Fruit fly (Drosophila melanogaster) whole organism, embryonic: ENCODE data around the gene CaMKI.

Source experiments
- Atf-2 ChIP-seq: fragments of 200-800 bp; sonication (Bioruptor generic); optimal IDR thresholded peaks from 2 replicates; lab custom pipeline; 2016; ENCODE audit warnings: missing biosample characterization, missing genetic modification characterization
- CG10366 ChIP-seq: fragments of 200-800 bp; sonication (Bioruptor generic); IDR thresholded peaks from 2 replicates; pipeline ENCODE4 v1.3.6; 2022; ENCODE audit warnings: missing biosample characterization, missing genetic modification characterization
- CG10543 ChIP-seq: fragments of 200-800 bp; sonication (Bioruptor generic); optimal IDR thresholded peaks from 3 replicates; lab custom pipeline; 2017; ENCODE audit warnings: missing biosample characterization, mild to moderate bottlenecking, missing genetic modification characterization, moderate library complexity
- CG11456 ChIP-seq: fragments of 200-800 bp; sonication (Bioruptor generic); IDR thresholded peaks from 3 replicates; pipeline ENCODE4 v1.3.6; 2022; ENCODE audit warnings: missing biosample characterization, missing genetic modification characterization
- CG12299 ChIP-seq: fragments of 200-800 bp; sonication (Bioruptor generic); optimal IDR thresholded peaks from 2 replicates; lab custom pipeline; 2018; ENCODE audit warnings: missing biosample characterization, mild to moderate bottlenecking, missing genetic modification characterization
- CG13123 ChIP-seq: fragments of 200-800 bp; sonication (Bioruptor generic); optimal IDR thresholded peaks from 2 replicates; lab custom pipeline; 2016; ENCODE audit warnings: missing biosample characterization, missing genetic modification characterization
- CG15269 ChIP-seq: fragments of 200-800 bp; sonication (Bioruptor generic); optimal IDR thresholded peaks from 2 replicates; lab custom pipeline; 2018; ENCODE audit warnings: missing biosample characterization, mild to moderate bottlenecking, missing genetic modification characterization, moderate library complexity
- CG15601 ChIP-seq: fragments of 200-800 bp; sonication (Bioruptor generic); optimal IDR thresholded peaks from 3 replicates; lab custom pipeline; 2019; ENCODE audit warnings: missing biosample characterization, mild to moderate bottlenecking, missing genetic modification characterization, moderate library complexity
- CG15696 ChIP-seq: fragments of 200-800 bp; sonication (Bioruptor generic); optimal IDR thresholded peaks from 2 replicates; lab custom pipeline; 2019; ENCODE audit warnings: missing biosample characterization, mild to moderate bottlenecking, missing genetic modification characterization, moderate library complexity
- CG16779 ChIP-seq: fragments of 200-800 bp; sonication (Bioruptor generic); IDR thresholded peaks from 2 replicates; pipeline ENCODE4 v1.3.6; 2022; ENCODE audit warnings: missing biosample characterization, missing genetic modification characterization
- CG18011 ChIP-seq: fragments of 200-800 bp; sonication (Bioruptor generic); optimal IDR thresholded peaks from 2 replicates; lab custom pipeline; 2017; ENCODE audit warnings: missing biosample characterization, missing genetic modification characterization, mild to moderate bottlenecking, moderate library complexity, missing genotype
- CG2202 ChIP-seq: fragments of 200-800 bp; sonication (Bioruptor generic); optimal IDR thresholded peaks from 2 replicates; lab custom pipeline; 2018; ENCODE audit warnings: missing biosample characterization, mild to moderate bottlenecking, missing genetic modification characterization
- CG30431 ChIP-seq: fragments of 200-800 bp; sonication (Bioruptor generic); optimal IDR thresholded peaks from 2 replicates; lab custom pipeline; 2017; ENCODE audit warnings: missing biosample characterization, missing genetic modification characterization
- CG31365 ChIP-seq: fragments of 200-800 bp; sonication (Bioruptor generic); optimal IDR thresholded peaks from 2 replicates; lab custom pipeline; 2018; ENCODE audit warnings: missing biosample characterization, mild to moderate bottlenecking, missing genetic modification characterization
- CG33213 ChIP-seq: fragments of 200-800 bp; sonication (Bioruptor generic); optimal IDR thresholded peaks from 3 replicates; lab custom pipeline; 2016; ENCODE audit warnings: missing biosample characterization, missing genetic modification characterization
- CG3995 ChIP-seq: fragments of 200-800 bp; sonication (Bioruptor generic); optimal IDR thresholded peaks from 3 replicates; lab custom pipeline; 2016; ENCODE audit warnings: missing biosample characterization, missing genetic modification characterization
- CG4424 ChIP-seq: fragments of 200-800 bp; sonication (Bioruptor generic); optimal IDR thresholded peaks from 3 replicates; lab custom pipeline; 2016; ENCODE audit warnings: missing biosample characterization, missing genetic modification characterization
- CG5245 ChIP-seq: fragments of 200-800 bp; sonication (Bioruptor generic); optimal IDR thresholded peaks from 3 replicates; lab custom pipeline; 2016; ENCODE audit warnings: missing biosample characterization, missing genetic modification characterization
- CG8089 ChIP-seq: fragments of 200-800 bp; sonication (Bioruptor generic); optimal IDR thresholded peaks from 3 replicates; lab custom pipeline; 2016; ENCODE audit warnings: missing biosample characterization, missing genetic modification characterization
- CG8765 ChIP-seq: fragments of 200-800 bp; sonication (Bioruptor generic); IDR thresholded peaks from 2 replicates; pipeline ENCODE4 v1.3.6; 2022; ENCODE audit warnings: missing biosample characterization, missing genetic modification characterization
- Deaf1 ChIP-seq: fragments of 200-800 bp; optimal IDR thresholded peaks from 3 replicates; lab custom pipeline; 2019; ENCODE audit warnings: missing biosample characterization, mild to moderate bottlenecking, missing genetic modification characterization, moderate library complexity
- E2f1 ChIP-seq: fragments of 200-800 bp; sonication (Bioruptor generic); IDR thresholded peaks from 2 replicates; pipeline ENCODE4 v1.3.6; 2022; ENCODE audit warnings: missing biosample characterization, missing genetic modification characterization
- E2f2 ChIP-seq: fragments of 200-800 bp; sonication (Bioruptor generic); IDR thresholded peaks from 2 replicates; pipeline ENCODE4 v1.3.6; 2022; ENCODE audit warnings: missing biosample characterization, missing genetic modification characterization
- GATAe ChIP-seq: fragments of 200-800 bp; sonication (Bioruptor generic); conservative IDR thresholded peaks from 2 replicates; pipeline ENCODE4 v1.3.6; 2022; ENCODE audit warnings: missing biosample characterization, missing genetic modification characterization
- Hand ChIP-seq: fragments of 200-800 bp; sonication (Bioruptor generic); optimal IDR thresholded peaks from 2 replicates; lab custom pipeline; 2017; ENCODE audit warnings: mild to moderate bottlenecking, missing biosample characterization, missing genetic modification reagents, missing genetic modification characterization
- HmgZ ChIP-seq: fragments of 200-800 bp; sonication (Bioruptor generic); optimal IDR thresholded peaks from 2 replicates; lab custom pipeline; 2018; ENCODE audit warnings: missing biosample characterization, mild to moderate bottlenecking, missing genetic modification characterization
- Hr39 ChIP-seq: fragments of >200 bp; optimal IDR thresholded peaks from 2 replicates; lab custom pipeline; 2017
- Jarid2 ChIP-seq: fragments of 200-800 bp; sonication (Bioruptor generic); optimal IDR thresholded peaks from 3 replicates; lab custom pipeline; 2017; ENCODE audit warnings: mild to moderate bottlenecking, missing biosample characterization, missing genetic modification reagents, missing genetic modification characterization
- Max ChIP-seq: fragments of 200-800 bp; sonication (Bioruptor generic); optimal IDR thresholded peaks from 2 replicates; lab custom pipeline; 2016; ENCODE audit warnings: missing biosample characterization, mild to moderate bottlenecking, missing genetic modification characterization
- NK7.1 ChIP-seq: fragments of 200-800 bp; sonication (Bioruptor generic); optimal IDR thresholded peaks from 3 replicates; lab custom pipeline; 2016; ENCODE audit warnings: missing biosample characterization, missing genetic modification characterization
- PHDP ChIP-seq: fragments of 200-800 bp; sonication (Bioruptor generic); optimal IDR thresholded peaks from 3 replicates; lab custom pipeline; 2018; ENCODE audit warnings: missing biosample characterization, mild to moderate bottlenecking, missing genetic modification characterization, moderate library complexity
- Poxn ChIP-seq: fragments of 200-800 bp; sonication (Bioruptor generic); IDR thresholded peaks from 2 replicates; pipeline ENCODE4 v1.3.6; 2022; ENCODE audit warnings: missing biosample characterization, missing genetic modification characterization
- az2 ChIP-seq: fragments of 200-800 bp; sonication (Bioruptor generic); optimal IDR thresholded peaks from 3 replicates; lab custom pipeline; 2016; ENCODE audit warnings: missing biosample characterization, missing genetic modification characterization
- bcd ChIP-seq: fragments of 200-800 bp; sonication (Bioruptor generic); optimal IDR thresholded peaks from 2 replicates; lab custom pipeline; 2017; ENCODE audit warnings: missing biosample characterization, mild to moderate bottlenecking, missing genetic modification characterization
- bsh ChIP-seq, 2 experiments: fragments of 200-800 bp; sonication (Bioruptor generic); optimal IDR thresholded peaks; 2 replicates each; lab custom pipeline; 2017 to 2018; ENCODE audit warnings: mild to moderate bottlenecking in 2 of 2, missing biosample characterization in 2 of 2, missing genetic modification characterization in 2 of 2, moderate library complexity in 1 of 2
- crol ChIP-seq: fragments of 200-800 bp; sonication (Bioruptor generic); IDR thresholded peaks from 2 replicates; pipeline ENCODE4 v1.3.6; 2022; ENCODE audit warnings: missing biosample characterization, missing genetic modification characterization
- dati ChIP-seq: fragments of 200-800 bp; sonication (Bioruptor generic); IDR thresholded peaks from 2 replicates; pipeline ENCODE4 v1.3.6; 2022; ENCODE audit warnings: missing biosample characterization, missing genetic modification characterization
- exex ChIP-seq: fragments of 200-800 bp; sonication (Bioruptor generic); optimal IDR thresholded peaks from 4 replicates; lab custom pipeline; 2018; ENCODE audit warnings: missing biosample characterization, mild to moderate bottlenecking, missing genetic modification characterization, moderate library complexity
- fd96Cb ChIP-seq: fragments of 200-800 bp; sonication (Bioruptor generic); optimal IDR thresholded peaks from 2 replicates; lab custom pipeline; 2018; ENCODE audit warnings: missing biosample characterization, mild to moderate bottlenecking, missing genetic modification characterization, moderate library complexity
- gcm2 ChIP-seq: fragments of 200-800 bp; sonication (Bioruptor generic); optimal IDR thresholded peaks from 2 replicates; lab custom pipeline; 2016; ENCODE audit warnings: missing biosample characterization, missing genetic modification characterization
- gsb ChIP-seq: fragments of 200-800 bp; sonication (Bioruptor generic); IDR thresholded peaks from 2 replicates; pipeline ENCODE4 v1.3.6; 2022; ENCODE audit warnings: missing biosample characterization, missing genetic modification characterization
- h ChIP-seq: fragments of >200 bp; optimal IDR thresholded peaks from 2 replicates; lab custom pipeline; 2017
- hbn ChIP-seq: fragments of 200-800 bp; sonication (Bioruptor generic); IDR thresholded peaks from 2 replicates; pipeline ENCODE4 v1.3.6; 2022; ENCODE audit warnings: missing biosample characterization, missing genetic modification characterization; ENCODE audit not compliant: partially characterized antibody
- inv ChIP-seq: fragments of 200-800 bp; sonication (Bioruptor generic); IDR thresholded peaks from 2 replicates; pipeline ENCODE4 v1.3.6; 2022; ENCODE audit warnings: missing biosample characterization, missing genetic modification characterization; ENCODE audit not compliant: partially characterized antibody
- maf-S ChIP-seq: fragments of 200-800 bp; sonication (Bioruptor generic); optimal IDR thresholded peaks from 2 replicates; lab custom pipeline; 2016; ENCODE audit warnings: missing biosample characterization, missing genetic modification characterization
- mam ChIP-seq: fragments of 200-800 bp; sonication (Bioruptor generic); optimal IDR thresholded peaks from 3 replicates; lab custom pipeline; 2016; ENCODE audit warnings: missing biosample characterization, missing genetic modification characterization
- sima ChIP-seq: fragments of 200-800 bp; sonication (Bioruptor generic); optimal IDR thresholded peaks from 2 replicates; lab custom pipeline; 2016; ENCODE audit warnings: missing biosample characterization, missing genetic modification characterization
- sr ChIP-seq: fragments of 200-800 bp; sonication (Bioruptor generic); IDR thresholded peaks from 3 replicates; pipeline ENCODE4 v1.3.6; 2022; ENCODE audit warnings: missing biosample characterization, missing genetic modification characterization
- tna ChIP-seq: fragments of 200-800 bp; sonication (Bioruptor generic); IDR thresholded peaks from 2 replicates; pipeline ENCODE4 v1.3.6; 2022; ENCODE audit warnings: missing biosample characterization, missing genetic modification characterization; ENCODE audit not compliant: partially characterized antibody
- toy ChIP-seq: fragments of 200-800 bp; sonication (Bioruptor generic); IDR thresholded peaks from 2 replicates; pipeline ENCODE4 v1.3.6; 2022; ENCODE audit warnings: missing biosample characterization, missing genetic modification characterization
- tup ChIP-seq: fragments of 200-800 bp; sonication (Bioruptor generic); optimal IDR thresholded peaks from 2 replicates; lab custom pipeline; 2016; ENCODE audit warnings: missing biosample characterization, mild to moderate bottlenecking, missing genetic modification characterization, moderate library complexity
- unc-4 ChIP-seq: fragments of 200-800 bp; sonication (Bioruptor generic); IDR thresholded peaks from 2 replicates; pipeline ENCODE4 v1.3.6; 2022; ENCODE audit warnings: missing biosample characterization, missing genetic modification characterization; ENCODE audit not compliant: partially characterized antibody

CaMKI gene

DNA sequence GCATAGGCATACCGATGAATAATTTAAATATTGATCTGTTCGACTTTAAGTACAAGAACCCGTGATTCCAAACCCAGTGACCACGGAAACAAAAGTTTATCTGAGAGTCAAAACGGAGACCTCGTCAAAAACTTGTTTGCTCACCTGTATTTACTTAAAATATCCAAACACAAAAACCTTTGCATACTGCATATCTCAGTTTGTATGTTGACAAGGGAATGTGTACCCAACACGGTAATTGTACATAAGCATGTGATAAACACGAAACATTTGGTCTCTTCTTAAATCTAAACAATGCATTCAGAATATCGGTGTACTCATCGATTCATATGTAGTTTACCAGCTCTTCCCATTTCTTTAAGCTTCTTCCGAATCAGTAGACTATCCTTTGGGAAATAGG lies 52.4 kb downstream of the CaMKI start (continued):
- TF ChIP-seq CG13123 (GFP tag; lab: Kevin White, UChicago) (peak; percentile 93), HmgZ (peak; percentile 93), CG10543 (peak; percentile 94), Atf-2 (GFP tag; lab: Kevin White, UChicago) (peak; percentile 87), sima (GFP tag; lab: Kevin White, UChicago) (peak; percentile 68), CG5245 (GFP tag; lab: Kevin White, UChicago) (peak; percentile 79), CG30431 (GFP tag; lab: Kevin White, UChicago) (peak; percentile 62), tna (no peak), NK7.1 (GFP tag; lab: Kevin White, UChicago) (peak; percentile 90), bcd (GFP tag; lab: Kevin White, UChicago) (peak; percentile 82), unc-4 (GFP tag; lab: Robert Waterston, UW) (no peak), CG4424 (GFP tag; lab: Kevin White, UChicago) (peak; percentile 88), CG3995 (GFP tag; lab: Kevin White, UChicago) (peak; percentile 52), CG31365 (peak; percentile 90), CG16779 (peak; percentile 76), PHDP (tag; lab: Kevin White, UChicago) (peak; percentile 92), CG11456 (GFP tag; lab: Robert Waterston, UW) (no peak), dati (GFP tag; lab: Robert Waterston, UW) (peak; percentile 67), Max (GFP tag; lab: Kevin White, UChicago) (peak; percentile 85), CG33213 (GFP tag; lab: Kevin White, UChicago) (peak; percentile 97), Deaf1 (peak; percentile 48), exex (peak; percentile 63), Jarid2 (GFP tag; lab: Kevin White, UChicago) (peak; percentile 83), az2 (GFP tag; lab: Kevin White, UChicago) (peak; percentile 52), gsb (peak; percentile 76), CG12299 (peak; percentile 95), fd96Cb (tag; lab: Kevin White, UChicago) (peak; percentile 79), CG18011 (GFP tag; lab: Kevin White, UChicago) (peak; percentile 70), mam (GFP tag; lab: Kevin White, UChicago) (peak; percentile 54), hbn (GFP tag; lab: Robert Waterston, UW) (no peak), maf-S (GFP tag; lab: Kevin White, UChicago) (peak; percentile 86), CG2202 (tag; lab: Kevin White, UChicago) (peak; percentile 99), gcm2 (GFP tag; lab: Kevin White, UChicago) (peak; percentile 86), h (no peak), tup (GFP tag; lab: Kevin White, UChicago) (peak; percentile 89), toy (GFP tag; lab: Robert Waterston, UW) (no peak; the same call in 1 of the 2 replicates), CG8765 (no peak), CG15696 (tag; lab: Kevin White, UChicago) (peak; percentile 99), crol (GFP tag; lab: Robert Waterston, UW) (no peak), Hand (peak; percentile 48), GATAe (GFP tag; lab: Robert Waterston, UW) (no peak), Hr39 (no peak), CG10366 (GFP tag; lab: Robert Waterston, UW) (peak; percentile 58; the same call in 1 of the 2 replicates), E2f2 (GFP tag; lab: Robert Waterston, UW) (peak; percentile 72), bsh (GFP tag; optimal IDR thresholded peaks at IDR 0.05; lab: Kevin White, UChicago) (peak in 1 of 2 experiments; percentile 94), Poxn (GFP tag; lab: Robert Waterston, UW) (no peak), CG15269 (tag; lab: Kevin White, UChicago) (peak; percentile 81), CG15601 (peak; percentile 98), sr (no peak), CG8089 (GFP tag; lab: Kevin White, UChicago) (peak; percentile 97), E2f1 (GFP tag; lab: Robert Waterston, UW) (no peak; the same call in 1 of the 2 replicates), inv (no peak)
